Fruit fly (Drosophila melanogaster): ENCODE data around the gene hay.

- TF ChIP-seq pdm3 (GFP tag; optimal IDR thresholded peaks at IDR 0.05) (no peak), Hr39 (GFP tag; optimal IDR thresholded peaks at IDR 0.05) (no peak), CG3032 (tag; optimal IDR thresholded peaks at IDR 0.05) (no peak), CG7368 (GFP tag; optimal IDR thresholded peaks at IDR 0.05) (no peak)
Measured at dm6 chr3L:10641589-10641988, 10.7 kb downstream of the hay start, which contains the start of gene CG14154.
